Fruit fly (Drosophila melanogaster) whole organism, pupa: ENCODE measurements around the gene CG5112.
A peak's percentile ranks its signal among the peaks of the same experiment; 100 is the strongest.

ENCODE experiments used
- CG10348 ChIP-seq: fragments of 200-800 bp; sonication (Bioruptor generic); IDR thresholded peaks from 2 replicates; pipeline ENCODE4 v1.3.6; 2022; ENCODE audit warnings: missing biosample characterization, missing genetic modification characterization
- CG12605 ChIP-seq: fragments of 200-800 bp; sonication (Bioruptor generic); IDR thresholded peaks from 2 replicates; pipeline ENCODE4 v1.3.6; 2022; ENCODE audit warnings: missing biosample characterization, missing genetic modification characterization
- CG13204 ChIP-seq: fragments of 200-800 bp; sonication (Bioruptor generic); optimal IDR thresholded peaks from 2 replicates; lab custom pipeline; 2018; ENCODE audit warnings: missing biosample characterization, mild to moderate bottlenecking, missing genetic modification characterization, moderate library complexity
- CG14655 ChIP-seq: fragments of 200-800 bp; sonication (Bioruptor generic); optimal IDR thresholded peaks from 3 replicates; lab custom pipeline; 2017; ENCODE audit warnings: mild to moderate bottlenecking, missing biosample characterization, missing genetic modification reagents, missing genetic modification characterization
- CG15710 ChIP-seq: fragments of 200-800 bp; sonication (Bioruptor generic); optimal IDR thresholded peaks from 2 replicates; lab custom pipeline; 2018; ENCODE audit warnings: missing biosample characterization, mild to moderate bottlenecking, missing genetic modification characterization, moderate library complexity
- CG17806 ChIP-seq: fragments of 200-800 bp; sonication (Bioruptor generic); optimal IDR thresholded peaks from 2 replicates; lab custom pipeline; 2018; ENCODE audit warnings: missing biosample characterization, mild to moderate bottlenecking, missing genetic modification characterization, moderate library complexity
- CG32121 ChIP-seq: fragments of 200-800 bp; sonication (Bioruptor generic); IDR thresholded peaks from 2 replicates; pipeline ENCODE4 v1.3.6; 2022; ENCODE audit warnings: missing biosample characterization, missing genetic modification characterization
- CG34367 ChIP-seq: fragments of 200-800 bp; sonication (Bioruptor generic); optimal IDR thresholded peaks from 2 replicates; lab custom pipeline; 2018; ENCODE audit warnings: missing biosample characterization, mild to moderate bottlenecking, missing genetic modification characterization
- CG4496 ChIP-seq: fragments of 200-800 bp; sonication (Bioruptor generic); IDR thresholded peaks from 3 replicates; pipeline ENCODE4 v1.3.6; 2022; ENCODE audit warnings: missing biosample characterization, missing genetic modification characterization
- CG8159 ChIP-seq: fragments of 200-800 bp; sonication (Bioruptor generic); optimal IDR thresholded peaks from 3 replicates; lab custom pipeline; 2018; ENCODE audit warnings: missing biosample characterization, mild to moderate bottlenecking, missing genetic modification characterization, moderate library complexity
- CG8301 ChIP-seq: fragments of 200-800 bp; sonication (Bioruptor generic); optimal IDR thresholded peaks from 2 replicates; lab custom pipeline; 2018; ENCODE audit warnings: missing biosample characterization, mild to moderate bottlenecking, missing genetic modification characterization
- CG9948 ChIP-seq: fragments of 200-800 bp; sonication (Bioruptor generic); optimal IDR thresholded peaks from 2 replicates; lab custom pipeline; 2018; ENCODE audit warnings: missing biosample characterization, mild to moderate bottlenecking, missing genetic modification characterization, moderate library complexity
- D1 ChIP-seq: fragments of 200-800 bp; sonication (Bioruptor generic); optimal IDR thresholded peaks from 2 replicates; lab custom pipeline; 2018; ENCODE audit warnings: missing biosample characterization, mild to moderate bottlenecking, missing genetic modification characterization, moderate library complexity
- EcR ChIP-seq: fragments of 200-800 bp; sonication (Bioruptor generic); optimal IDR thresholded peaks from 3 replicates; lab custom pipeline; 2019; ENCODE audit warnings: missing biosample characterization, missing genetic modification characterization, mild to moderate bottlenecking, moderate library complexity, missing genetic modification reagents
- Ets98B ChIP-seq: fragments of 200-800 bp; sonication (Bioruptor generic); IDR thresholded peaks from 2 replicates; pipeline ENCODE4 v1.3.6; 2022; ENCODE audit warnings: missing biosample characterization, missing genetic modification characterization
- Pif1A ChIP-seq: fragments of 200-800 bp; sonication (Bioruptor generic); optimal IDR thresholded peaks from 3 replicates; lab custom pipeline; 2016; ENCODE audit warnings: missing biosample characterization, missing genetic modification characterization
- Pif1B ChIP-seq: fragments of 200-800 bp; sonication (Bioruptor generic); optimal IDR thresholded peaks from 3 replicates; lab custom pipeline; 2016; ENCODE audit warnings: missing biosample characterization, missing genetic modification characterization
- Snoo ChIP-seq: fragments of 200-800 bp; sonication (Bioruptor generic); optimal IDR thresholded peaks from 3 replicates; lab custom pipeline; 2017; ENCODE audit warnings: missing biosample characterization, mild to moderate bottlenecking, missing genetic modification characterization, inconsistent platforms
- fd96Ca ChIP-seq: fragments of 200-800 bp; sonication (Bioruptor generic); IDR thresholded peaks from 3 replicates; pipeline ENCODE4 v1.3.6; 2022; ENCODE audit warnings: missing biosample characterization, missing genetic modification characterization
- gl ChIP-seq: fragments of 200-800 bp; sonication (Bioruptor generic); optimal IDR thresholded peaks from 2 replicates; lab custom pipeline; 2018; ENCODE audit warnings: missing biosample characterization, mild to moderate bottlenecking, missing genetic modification characterization
- rn ChIP-seq: fragments of 200-800 bp; sonication (Bioruptor generic); IDR thresholded peaks from 2 replicates; pipeline ENCODE4 v1.3.6; 2022; ENCODE audit warnings: missing biosample characterization, missing genetic modification characterization

Gene CG5112

dm6 chr3R:25472635-25473552 is 18.4 kb upstream of the CG5112 start, which contains the start of the genes Fur1 and Vps33B:
TSS of gene Fur1 (minus strand) at chr3R:25473058.
TSS of gene Vps33B (plus strand) at chr3R:25473490.
- TF ChIP-seq Ets98B (GFP tag; lab: Robert Waterston, UW): peak; percentile 92
- TF ChIP-seq CG12605: peak; percentile 91
- TF ChIP-seq CG13204 (GFP tag; lab: Kevin White, UChicago): peak; percentile 77
- TF ChIP-seq CG14655 (GFP tag; lab: Kevin White, UChicago): peak; percentile 97
- TF ChIP-seq CG17806 (tag; lab: Kevin White, UChicago): peak; percentile 92
- peak; percentile 96 for TF ChIP-seq Snoo
- TF ChIP-seq Pif1B: peak; percentile 96
- TF ChIP-seq CG32121: peak; percentile 94
- TF ChIP-seq gl: peak; percentile 89
- peak; percentile 98 for TF ChIP-seq Pif1A (GFP tag; lab: Kevin White, UChicago)
- TF ChIP-seq D1 (tag; lab: Kevin White, UChicago): no peak
- TF ChIP-seq CG8301: peak; percentile 95
- peak; percentile 95 for TF ChIP-seq CG9948 (tag; lab: Kevin White, UChicago)
- peak; percentile 95 for TF ChIP-seq CG8159 (tag; lab: Kevin White, UChicago)
- peak; percentile 95 for TF ChIP-seq CG34367
- peak; percentile 73 for TF ChIP-seq CG10348 (GFP tag; lab: Robert Waterston, UW)
- peak; percentile 95 for TF ChIP-seq CG15710 (tag; lab: Kevin White, UChicago)
- no peak for TF ChIP-seq EcR (GFP tag; lab: Kevin White, UChicago)
- TF ChIP-seq rn (GFP tag; lab: Robert Waterston, UW): peak; percentile 84
- peak; percentile 96 for TF ChIP-seq fd96Ca (GFP tag; lab: Robert Waterston, UW)
- TF ChIP-seq CG4496 (GFP tag; lab: Robert Waterston, UW): peak; percentile 95; the same call in 2 of the 3 replicates
- TF ChIP-seq, all 21 proteins: peak for 19

- 0 out of 3 replicates have a peak, but pooled peaks have one; percentile 8 for TF ChIP-seq fd96Ca (GFP tag; lab: Robert Waterston, UW)
- no peak for TF ChIP-seq CG9948 (tag; lab: Kevin White, UChicago)
These were observed 14.5 kb upstream of the CG5112 start, which contains the start of the genes CG4553 and MED28 for dm6 chr3R:25476744-25477143. TSS of gene CG4553 (minus strand) at chr3R:25476915. TSS of gene MED28 (plus strand) at chr3R:25477003.

dm6 chr3R:25482463-25483173 is 8.6 kb upstream of the CG5112 start, which contains the start of the genes XNP, CG42488 and CG5116:
TSS of gene XNP (minus strand) at chr3R:25482834.
TSS of gene CG42488 (plus strand) at chr3R:25483098.
TSS of gene CG5116 (plus strand) at chr3R:25483098.
- peak; percentile 92 for TF ChIP-seq gl
- peak; percentile 63 for TF ChIP-seq CG8159 (tag; lab: Kevin White, UChicago)
- no peak for TF ChIP-seq Pif1A (GFP tag; lab: Kevin White, UChicago)
- TF ChIP-seq D1 (tag; lab: Kevin White, UChicago): no peak
- TF ChIP-seq CG10348 (GFP tag; lab: Robert Waterston, UW): no peak
- TF ChIP-seq CG9948 (tag; lab: Kevin White, UChicago): peak; percentile 51
- peak; percentile 32 for TF ChIP-seq EcR (GFP tag; lab: Kevin White, UChicago)
- TF ChIP-seq CG12605: peak; percentile 92
- TF ChIP-seq CG4496 (GFP tag; lab: Robert Waterston, UW): peak; percentile 77
- TF ChIP-seq CG14655 (GFP tag; lab: Kevin White, UChicago): no peak
- TF ChIP-seq Pif1B: peak; percentile 78
- peak; percentile 37 for TF ChIP-seq Snoo
- TF ChIP-seq Ets98B (GFP tag; lab: Robert Waterston, UW): peak; percentile 70
- 0 out of 3 replicates have a peak, but pooled peaks have one; percentile 58 for TF ChIP-seq fd96Ca (GFP tag; lab: Robert Waterston, UW)
- TF ChIP-seq CG8301: peak; percentile 76
- TF ChIP-seq CG17806 (tag; lab: Kevin White, UChicago): peak; percentile 58
- TF ChIP-seq CG32121: peak; percentile 44
- TF ChIP-seq CG15710 (tag; lab: Kevin White, UChicago): peak; percentile 71
- TF ChIP-seq CG34367: peak; percentile 78
- TF ChIP-seq rn (GFP tag; lab: Robert Waterston, UW): peak; percentile 36; the same call in 1 of the 2 replicates
- TF ChIP-seq CG13204 (GFP tag; lab: Kevin White, UChicago): peak; percentile 90

- TF ChIP-seq CG8159 (tag; lab: Kevin White, UChicago): peak; percentile 66
- TF ChIP-seq CG15710 (tag; lab: Kevin White, UChicago): peak; percentile 46
- peak; percentile 38; the same call in 1 of the 2 replicates for TF ChIP-seq CG32121
- TF ChIP-seq D1 (tag; lab: Kevin White, UChicago): no peak
- peak; percentile 56; the same call in 2 of the 3 replicates for TF ChIP-seq fd96Ca (GFP tag; lab: Robert Waterston, UW)
- no peak for TF ChIP-seq rn (GFP tag; lab: Robert Waterston, UW)
- peak; percentile 49 for TF ChIP-seq CG14655 (GFP tag; lab: Kevin White, UChicago)
- TF ChIP-seq CG12605: 0 out of 2 replicates have a peak, but pooled peaks have one; percentile 31
- TF ChIP-seq Snoo: no peak
- TF ChIP-seq EcR (GFP tag; lab: Kevin White, UChicago): peak; percentile 30
- no peak for TF ChIP-seq CG34367
- TF ChIP-seq CG10348 (GFP tag; lab: Robert Waterston, UW): no peak
- peak; percentile 64 for TF ChIP-seq Pif1B
- TF ChIP-seq CG17806 (tag; lab: Kevin White, UChicago): peak; percentile 54
- TF ChIP-seq CG9948 (tag; lab: Kevin White, UChicago): peak; percentile 62
- TF ChIP-seq CG8301: peak; percentile 55
- TF ChIP-seq CG13204 (GFP tag; lab: Kevin White, UChicago): no peak
- peak; percentile 51; the same call in 1 of the 3 replicates for TF ChIP-seq CG4496 (GFP tag; lab: Robert Waterston, UW)
- TF ChIP-seq gl: no peak
- TF ChIP-seq Ets98B (GFP tag; lab: Robert Waterston, UW): peak; percentile 53
- peak; percentile 42 for TF ChIP-seq Pif1A (GFP tag; lab: Kevin White, UChicago)
- TF ChIP-seq, all 21 proteins: peak for 14
These were observed 2.1 kb upstream of the CG5112 start for dm6 chr3R:25489116-25489515.
